Fruit fly (Drosophila melanogaster) whole organism, wandering third instar larva: Measurements from ENCODE around the gene CG9121.

Source experiments
- Abd-B ChIP-seq: fragments of >200 bp; optimal IDR thresholded peaks from 2 replicates; lab custom pipeline; 2017; ENCODE audit warnings: missing biosample characterization, missing genetic modification characterization
- CG32264 ChIP-seq: fragments of 200-800 bp; sonication (Bioruptor generic); optimal IDR thresholded peaks from 2 replicates; lab custom pipeline; 2016; ENCODE audit warnings: missing biosample characterization, missing genetic modification characterization
- CrebA ChIP-seq: fragments of 200-800 bp; sonication (Bioruptor generic); optimal IDR thresholded peaks from 2 replicates; lab custom pipeline; 2016; ENCODE audit warnings: missing biosample characterization, mild to moderate bottlenecking, missing genetic modification characterization, borderline replicate concordance
- Dfd ChIP-seq: fragments of >200 bp; optimal IDR thresholded peaks from 2 replicates; lab custom pipeline; 2017; ENCODE audit warnings: missing biosample characterization, missing genetic modification characterization
- GATAd ChIP-seq: sonication (Bioruptor generic); optimal IDR thresholded peaks from 2 replicates; lab custom pipeline; 2016; ENCODE audit warnings: missing biosample characterization, missing genetic modification characterization
- ey ChIP-seq: fragments of 200-800 bp; sonication (Bioruptor generic); optimal IDR thresholded peaks from 2 replicates; lab custom pipeline; 2016; ENCODE audit warnings: missing biosample characterization, missing genetic modification characterization
- pan ChIP-seq: fragments of >200 bp; optimal IDR thresholded peaks from 2 replicates; lab custom pipeline; 2017
- psq ChIP-seq: fragments of 200-800 bp; sonication (Bioruptor generic); optimal IDR thresholded peaks from 3 replicates; lab custom pipeline; 2017; ENCODE audit warnings: missing biosample characterization, mild to moderate bottlenecking, missing genetic modification characterization, moderate library complexity
- sv ChIP-seq: fragments of 200-800 bp; sonication (Bioruptor generic); optimal IDR thresholded peaks from 3 replicates; lab custom pipeline; 2016; ENCODE audit warnings: missing biosample characterization, missing genetic modification characterization

dm6 chr2L:5009306-5010030, 41.4 kb downstream of the CG9121 start, which contains the start of gene Rtnl1:
- TF ChIP-seq GATAd (GFP tag; lab: Kevin White, UChicago) (no peak), CG32264 (GFP tag; lab: Kevin White, UChicago) (no peak), ey (no peak), pan (lab: Kevin White, UChicago) (no peak), Abd-B (no peak), psq (GFP tag; lab: Kevin White, UChicago) (no peak), CrebA (GFP tag; lab: Kevin White, UChicago) (no peak), Dfd (GFP tag; lab: Kevin White, UChicago) (no peak), sv (GFP tag; lab: Kevin White, UChicago) (no peak)
